Fruit fly (Drosophila melanogaster): ENCODE data around the gene CG15212.

CG15212 gene

dm6 chr3L:5129199-5129598, 2.1 kb upstream of the CG15212 start, which contains the start of gene CG4597:
Gene CG4597 (plus strand): TSS chr3L:5129499.
- no peak for TF ChIP-seq Hr4 (GFP tag; optimal IDR thresholded peaks at IDR 0.05)

- TF ChIP-seq CG16779 (tag; optimal IDR thresholded peaks at IDR 0.05) (no peak), CG31627 (GFP tag; optimal IDR thresholded peaks at IDR 0.05) (no peak), ss (GFP tag; optimal IDR thresholded peaks at IDR 0.05) (no peak), CG15336 (GFP tag; IDR thresholded peaks at IDR 0.05) (no peak), fd59A (GFP tag; optimal IDR thresholded peaks at IDR 0.05) (no peak), CG32006 (GFP tag; optimal IDR thresholded peaks at IDR 0.05) (no peak), Eip78C (GFP tag) (no peak), Sox15 (GFP tag; optimal IDR thresholded peaks at IDR 0.05) (no peak), esn (GFP tag; optimal IDR thresholded peaks at IDR 0.05) (no peak), cyc (GFP tag; optimal IDR thresholded peaks at IDR 0.05) (no peak), Blimp-1 (GFP tag; optimal IDR thresholded peaks at IDR 0.05) (no peak), Ets96B (tag; optimal IDR thresholded peaks at IDR 0.05) (no peak), Sox102F (GFP tag; optimal IDR thresholded peaks at IDR 0.05) (no peak), CG8632 (GFP tag; optimal IDR thresholded peaks at IDR 0.05) (no peak)
Observed at dm6 chr3L:5130508-5130907, 837 bp upstream of the CG15212 start.

dm6 chr3L:5132966-5133365, 1.6 kb downstream of the CG15212 start, which contains the start of gene CG15213:
Gene CG15213 (minus strand): TSS chr3L:5133220.
- TF ChIP-seq Gug (GFP tag; IDR thresholded peaks at IDR 0.05): no peak
- TF ChIP-seq eg (GFP tag; IDR thresholded peaks at IDR 0.05): no peak
- 0 out of 3 replicates have a peak, but pooled peaks have one; percentile 16 for TF ChIP-seq CG6163 (GFP tag; IDR thresholded peaks at IDR 0.05)
- TF ChIP-seq Hr38 (GFP tag; optimal IDR thresholded peaks at IDR 0.05): no peak
- no peak for TF ChIP-seq CG32006 (GFP tag; optimal IDR thresholded peaks at IDR 0.05)
- no peak for TF ChIP-seq Hr39 (GFP tag; optimal IDR thresholded peaks at IDR 0.05)
- peak; percentile 13 to 47 for TF ChIP-seq ss (GFP tag; optimal IDR thresholded peaks at IDR 0.05)
- TF ChIP-seq pdm3 (GFP tag; optimal IDR thresholded peaks at IDR 0.05): no peak
- no peak for TF ChIP-seq esn (GFP tag; optimal IDR thresholded peaks at IDR 0.05)
- TF ChIP-seq CG6854 (GFP tag; optimal IDR thresholded peaks at IDR 0.05): no peak
- TF ChIP-seq fkh (GFP tag; optimal IDR thresholded peaks at IDR 0.05): no peak
- TF ChIP-seq CG10669 (GFP tag; optimal IDR thresholded peaks at IDR 0.05): no peak
- TF ChIP-seq Hr4 (GFP tag; optimal IDR thresholded peaks at IDR 0.05): no peak
- TF ChIP-seq CG9139 (GFP tag; optimal IDR thresholded peaks at IDR 0.05): no peak
- no peak for TF ChIP-seq topi (GFP tag; optimal IDR thresholded peaks at IDR 0.05)
- TF ChIP-seq Sox15 (GFP tag; optimal IDR thresholded peaks at IDR 0.05): no peak
- TF ChIP-seq CG16779 (tag; optimal IDR thresholded peaks at IDR 0.05): no peak
- peak; percentile 2 for TF ChIP-seq Eip78C (GFP tag)
- no peak for TF ChIP-seq acj6 (GFP tag; optimal IDR thresholded peaks at IDR 0.05)
- TF ChIP-seq Sox14 (GFP tag; optimal IDR thresholded peaks at IDR 0.05): no peak
- no peak for TF ChIP-seq CG3032 (tag; optimal IDR thresholded peaks at IDR 0.05)
- TF ChIP-seq CG8632 (GFP tag; optimal IDR thresholded peaks at IDR 0.05): no peak
- no peak for TF ChIP-seq Ets21C (GFP tag; optimal IDR thresholded peaks at IDR 0.05)
- no peak for TF ChIP-seq CG4318 (GFP tag; optimal IDR thresholded peaks at IDR 0.05)

- peak; percentile 32 for TF ChIP-seq dsx (GFP tag; optimal IDR thresholded peaks at IDR 0.05; ENCODE audit: poor library complexity, severe bottlenecking)
- peak; percentile 23 for TF ChIP-seq Smox (GFP tag; optimal IDR thresholded peaks at IDR 0.05)
- TF ChIP-seq CG11762 (GFP tag; optimal IDR thresholded peaks at IDR 0.05; ENCODE audit: insufficient read depth): no peak
- peak; percentile 65 for TF ChIP-seq fkh (GFP tag; optimal IDR thresholded peaks at IDR 0.05)
- peak; percentile 10 for TF ChIP-seq Sox14 (GFP tag; optimal IDR thresholded peaks at IDR 0.05)
- TF ChIP-seq svp (GFP tag): peak; percentile 94
- peak; percentile 54 for TF ChIP-seq Eip78C (GFP tag)
- no peak for TF ChIP-seq CG6276 (GFP tag; optimal IDR thresholded peaks at IDR 0.05)
Observed at dm6 chr3L:5133704-5134430, 2.5 kb downstream of the CG15212 start, which contains the start of gene Yod1. Gene Yod1 (plus strand): TSS chr3L:5133871.
